Fruit fly (Drosophila melanogaster): Measurements from ENCODE around the gene Sry-beta.
A peak's percentile ranks its signal among the peaks of the same experiment; 100 is the strongest.

Sry-beta gene

dm6 chr3R:29997607-29998236 is 41.8 kb upstream of the Sry-beta start, which contains the start of the genes CG15525 and CG11504 (continued):
- TF ChIP-seq lbe (GFP tag; optimal IDR thresholded peaks at IDR 0.05) (no peak), CG9932 (GFP tag; IDR thresholded peaks at IDR 0.05) (peak; percentile 84), bowl (GFP tag; IDR thresholded peaks at IDR 0.05) (no peak), wdn (GFP tag; IDR thresholded peaks at IDR 0.05) (no peak), CG17186 (GFP tag; optimal IDR thresholded peaks at IDR 0.05) (peak; percentile 71), CG13624 (GFP tag; optimal IDR thresholded peaks at IDR 0.05) (peak; percentile 65), hkb (optimal IDR thresholded peaks at IDR 0.05) (no peak), hkb (GFP tag; IDR thresholded peaks at IDR 0.05) (no peak), Rx (GFP tag; IDR thresholded peaks at IDR 0.05) (0 out of 2 replicates have a peak, but pooled peaks have one; percentile 36), CG17802 (tag; optimal IDR thresholded peaks at IDR 0.05) (no peak), sens-2 (GFP tag; IDR thresholded peaks at IDR 0.05) (no peak), insv (GFP tag; optimal IDR thresholded peaks at IDR 0.05) (peak in 1 of 2 experiments; percentile 7), Oli (tag; optimal IDR thresholded peaks at IDR 0.05) (no peak), CG6654 (GFP tag; optimal IDR thresholded peaks at IDR 0.05) (no peak), peb (GFP tag; IDR thresholded peaks at IDR 0.05) (no peak), CG9817 (tag; optimal IDR thresholded peaks at IDR 0.05) (peak; percentile 22), Side (GFP tag; optimal IDR thresholded peaks at IDR 0.05) (no peak), Nf-YA (GFP tag; IDR thresholded peaks at IDR 0.05) (peak; percentile 43; the same call in 1 of the 2 replicates), CG18599 (GFP tag; optimal IDR thresholded peaks at IDR 0.05) (no peak), ab (GFP tag; optimal IDR thresholded peaks at IDR 0.05) (no peak), odd (GFP tag; optimal IDR thresholded peaks at IDR 0.05) (no peak), chn (GFP tag; optimal IDR thresholded peaks at IDR 0.05) (peak; percentile 47), CG12769 (tag; optimal IDR thresholded peaks at IDR 0.05) (no peak), pho (GFP tag; optimal IDR thresholded peaks at IDR 0.05) (peak; percentile 49), CG6813 (GFP tag; optimal IDR thresholded peaks at IDR 0.05) (no peak), Pdp1 (GFP tag; optimal IDR thresholded peaks at IDR 0.05) (peak; percentile 61 to 77), CG10321 (GFP tag; IDR thresholded peaks at IDR 0.05) (no peak), CG1647 (GFP tag; optimal IDR thresholded peaks at IDR 0.05) (no peak), ap (GFP tag; IDR thresholded peaks at IDR 0.05) (peak; percentile 51), fd96Cb (tag; optimal IDR thresholded peaks at IDR 0.05) (peak; percentile 33), knrl (GFP tag; IDR thresholded peaks at IDR 0.05; ENCODE audit: partially characterized antibody) (peak; percentile 92), CG6791 (GFP tag; IDR thresholded peaks at IDR 0.05; ENCODE audit: partially characterized antibody) (peak; percentile 79), CG18619 (GFP tag; optimal IDR thresholded peaks at IDR 0.05) (no peak), Fer3 (tag; optimal IDR thresholded peaks at IDR 0.05) (no peak), slbo (GFP tag; IDR thresholded peaks at IDR 0.05) (peak; percentile 84), CG12942 (GFP tag; optimal IDR thresholded peaks at IDR 0.05) (peak; percentile 26), croc (GFP tag; conservative IDR thresholded peaks at IDR 0.05) (no peak; the same call in 2 of the 3 replicates), ac (GFP tag; optimal IDR thresholded peaks at IDR 0.05) (no peak), sc (optimal IDR thresholded peaks at IDR 0.05) (no peak), sc (GFP tag; optimal IDR thresholded peaks at IDR 0.05) (no peak), CG1024 (GFP tag; IDR thresholded peaks at IDR 0.05) (peak; percentile 34; the same call in 1 of the 2 replicates), dmrt11E (tag; optimal IDR thresholded peaks at IDR 0.05) (no peak), CG6854 (GFP tag; optimal IDR thresholded peaks at IDR 0.05) (no peak), lola (GFP tag; optimal IDR thresholded peaks at IDR 0.05) (peak in 1 of 3 experiments; percentile 18), CG13296 (GFP tag; optimal IDR thresholded peaks at IDR 0.05) (no peak), tup (GFP tag; optimal IDR thresholded peaks at IDR 0.05) (no peak), CG5245 (GFP tag; optimal IDR thresholded peaks at IDR 0.05) (no peak), CG8290 (GFP tag; optimal IDR thresholded peaks at IDR 0.05) (peak; percentile 70), CG8290 (tag; optimal IDR thresholded peaks at IDR 0.05) (no peak), HLH3B (GFP tag; IDR thresholded peaks at IDR 0.05) (peak; percentile 58; the same call in 1 of the 2 replicates)

Data from whole organism, embryonic.